Fruit fly (Drosophila melanogaster) Kc167 (cell line): Measurements from ENCODE around the gene CG14401.

ENCODE experiments used
- Myc ChIP-seq: fragments of >200 bp; optimal IDR thresholded peaks from 2 replicates; lab custom pipeline; 2017; ENCODE audit warnings: missing external identifiers
- Sin3A ChIP-seq: fragments of >200 bp; optimal IDR thresholded peaks from 2 replicates; lab custom pipeline; 2018; ENCODE audit warnings: missing external identifiers
- h ChIP-seq: fragments of >200 bp; optimal IDR thresholded peaks from 3 replicates; lab custom pipeline; 2018; ENCODE audit warnings: missing external identifiers
- insv ChIP-seq: fragments of >200 bp; optimal IDR thresholded peaks from 3 replicates; lab custom pipeline; 2018; ENCODE audit warnings: missing external identifiers
- psq ChIP-seq: fragments of >200 bp; optimal IDR thresholded peaks from 2 replicates; lab custom pipeline; 2017; ENCODE audit warnings: missing external identifiers
- ttk ChIP-seq: sonication (Bioruptor generic); optimal IDR thresholded peaks from 2 replicates; lab custom pipeline; 2017; ENCODE audit warnings: missing external identifiers

- TF ChIP-seq Sin3A (lab: Kevin White, UChicago) (no peak), insv (lab: Kevin White, UChicago) (no peak), h (lab: Kevin White, UChicago) (no peak), psq (lab: Kevin White, UChicago) (no peak), ttk (lab: Kevin White, UChicago) (no peak), Myc (lab: Kevin White, UChicago) (no peak)
These were observed 14.1 kb downstream of the CG14401 start for dm6 chr2L:20883624-20884220.
